Fruit fly (Drosophila melanogaster) Kc167 (cell line): ENCODE measurements around the gene dlp.

Experiments
- Myc ChIP-seq: fragments of >200 bp; optimal IDR thresholded peaks from 2 replicates; lab custom pipeline; 2017; ENCODE audit warnings: missing external identifiers
- Sin3A ChIP-seq: fragments of >200 bp; optimal IDR thresholded peaks from 2 replicates; lab custom pipeline; 2018; ENCODE audit warnings: missing external identifiers
- h ChIP-seq: fragments of >200 bp; optimal IDR thresholded peaks from 3 replicates; lab custom pipeline; 2018; ENCODE audit warnings: missing external identifiers
- insv ChIP-seq: fragments of >200 bp; optimal IDR thresholded peaks from 3 replicates; lab custom pipeline; 2018; ENCODE audit warnings: missing external identifiers
- psq ChIP-seq: fragments of >200 bp; optimal IDR thresholded peaks from 2 replicates; lab custom pipeline; 2017; ENCODE audit warnings: missing external identifiers
- ttk ChIP-seq: sonication (Bioruptor generic); optimal IDR thresholded peaks from 2 replicates; lab custom pipeline; 2017; ENCODE audit warnings: missing external identifiers

dlp gene

DNA sequence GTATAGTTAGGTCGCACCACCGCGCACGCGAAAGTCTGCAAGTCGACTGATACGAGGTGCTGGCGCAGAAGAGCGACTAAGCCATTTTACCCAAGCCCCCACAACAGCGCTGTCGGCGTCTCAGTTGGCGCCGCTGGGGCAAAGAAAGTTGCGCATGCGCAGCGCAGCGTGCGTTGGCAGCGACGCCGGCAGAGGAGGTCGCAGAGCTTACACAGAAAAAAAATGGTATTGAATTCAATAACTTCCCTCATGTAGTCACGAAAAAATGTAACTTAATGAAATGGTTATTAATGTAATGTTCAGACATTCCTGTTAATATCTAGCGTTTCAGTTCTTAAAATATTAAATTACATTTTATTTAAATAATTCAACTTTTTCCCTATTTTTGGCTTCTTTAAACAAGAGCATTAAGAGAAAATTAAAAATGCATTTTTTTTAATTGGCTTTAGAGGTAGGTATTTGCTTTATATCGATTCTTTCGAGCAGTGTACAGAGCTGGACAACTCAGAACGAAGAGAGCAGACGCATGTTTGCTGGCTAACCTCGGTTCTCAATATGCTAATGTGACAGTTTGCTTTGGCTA, 45.8 kb downstream of the dlp start, which contains the start of gene CG4914:
TSS of gene CG4914 (minus strand) at position 51 of the 583 bp plus-strand sequence.
- TF ChIP-seq ttk (lab: Kevin White, UChicago), result no peak
- no peak for TF ChIP-seq psq (lab: Kevin White, UChicago)
- TF ChIP-seq Myc, result no peak
- no peak for TF ChIP-seq h (lab: Kevin White, UChicago)
- TF ChIP-seq Sin3A (lab: Kevin White, UChicago), result no peak

DNA sequence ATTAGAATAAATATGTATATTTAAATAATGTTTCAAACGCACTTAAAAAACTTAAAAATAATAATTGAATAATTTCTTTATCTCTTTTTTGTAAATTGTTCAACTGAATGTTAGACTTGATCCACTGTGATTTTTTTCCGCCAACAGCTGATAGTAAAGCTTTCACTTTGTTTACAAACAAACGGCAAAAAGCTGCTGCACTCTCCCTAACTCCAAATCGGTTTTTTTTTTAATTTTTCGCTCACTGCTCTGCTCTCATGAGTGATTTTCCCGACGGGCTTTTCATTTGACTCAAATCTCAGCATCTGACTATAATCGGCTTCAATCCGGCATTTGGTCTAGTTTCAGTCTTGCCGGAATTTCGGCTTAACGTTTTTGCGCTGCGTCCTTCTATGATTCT, 49.1 kb downstream of the dlp start:
- no peak for TF ChIP-seq Myc
- no peak for TF ChIP-seq insv
- no peak for TF ChIP-seq Sin3A (lab: Kevin White, UChicago)
- TF ChIP-seq h (lab: Kevin White, UChicago), result no peak
- no peak for TF ChIP-seq psq (lab: Kevin White, UChicago)
- TF ChIP-seq ttk (lab: Kevin White, UChicago), result no peak

DNA sequence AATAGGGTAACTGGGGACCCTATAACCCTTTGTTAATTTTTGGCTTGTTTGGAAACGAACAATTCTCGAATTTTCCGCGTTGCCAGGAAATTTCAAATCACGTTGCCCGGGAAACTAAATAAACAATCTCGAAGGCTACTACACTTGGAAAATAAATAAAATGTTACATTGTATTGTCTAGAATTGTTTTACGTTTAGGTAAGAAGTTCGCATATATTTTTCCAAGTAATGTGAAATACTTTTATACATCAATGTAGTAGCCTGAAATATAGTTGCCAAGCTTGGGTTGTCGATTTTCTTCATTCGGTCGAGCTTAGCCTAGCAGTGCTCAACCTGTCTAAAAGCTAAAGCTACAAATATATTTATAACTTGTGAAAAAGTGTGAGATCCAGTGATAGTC, 52.1 kb downstream of the dlp start, which contains the start of gene Dnaaf6:
TSS of gene Dnaaf6 (plus strand) at position 301 of the 400 bp plus-strand sequence.
- no peak for TF ChIP-seq insv
- TF ChIP-seq ttk (lab: Kevin White, UChicago), result no peak
- no peak for TF ChIP-seq Myc
- no peak for TF ChIP-seq psq (lab: Kevin White, UChicago)
- no peak for TF ChIP-seq h (lab: Kevin White, UChicago)
- TF ChIP-seq Sin3A (lab: Kevin White, UChicago), result no peak

DNA sequence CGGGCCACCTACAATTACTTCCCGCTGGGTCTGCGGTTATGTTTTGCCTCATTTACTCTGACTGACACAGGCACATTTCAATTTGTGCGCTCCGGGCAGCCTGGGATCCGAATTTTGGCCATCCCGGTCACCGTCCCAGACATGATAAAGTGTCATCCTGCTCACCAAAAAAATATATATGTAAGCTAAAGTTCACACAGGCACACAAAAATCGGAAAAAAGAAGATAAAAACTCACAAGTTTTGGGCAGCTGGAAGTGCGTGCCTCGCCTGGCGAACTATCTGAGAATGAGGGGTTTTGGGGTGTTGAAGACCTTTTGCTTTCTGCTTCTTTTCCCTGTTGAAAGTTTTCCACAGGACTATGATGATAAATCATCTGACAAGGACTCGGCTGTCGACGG, 53.9 kb downstream of the dlp start:
- TF ChIP-seq Myc (no peak), h (lab: Kevin White, UChicago) (no peak), ttk (lab: Kevin White, UChicago) (no peak), Sin3A (lab: Kevin White, UChicago) (no peak), psq (lab: Kevin White, UChicago) (no peak), insv (no peak)

DNA sequence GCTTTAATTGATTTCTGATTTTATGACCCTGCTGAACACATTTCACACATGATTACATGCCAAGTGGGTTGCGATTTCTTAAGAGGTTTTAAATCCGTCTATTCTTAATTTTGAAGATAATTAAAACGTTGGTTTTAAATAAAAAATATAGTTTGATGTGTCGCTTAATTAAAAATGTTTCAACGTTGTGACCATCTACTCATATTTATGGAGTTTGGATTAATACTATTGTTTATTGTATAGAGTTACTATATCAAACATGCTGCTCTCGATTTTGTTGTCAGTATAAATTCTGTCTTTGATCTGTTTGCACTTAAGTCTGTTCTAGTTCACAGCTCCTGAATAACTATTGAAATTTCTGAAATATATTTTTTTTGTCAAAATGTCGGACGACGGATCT, 58.6 kb downstream of the dlp start, which contains the start of gene gdrd:
TSS of gene gdrd (plus strand) at position 301 of the 400 bp plus-strand sequence.
- TF ChIP-seq psq (lab: Kevin White, UChicago) (no peak), Sin3A (lab: Kevin White, UChicago) (no peak), Myc (no peak), ttk (lab: Kevin White, UChicago) (no peak), h (lab: Kevin White, UChicago) (no peak), insv (no peak)

DNA sequence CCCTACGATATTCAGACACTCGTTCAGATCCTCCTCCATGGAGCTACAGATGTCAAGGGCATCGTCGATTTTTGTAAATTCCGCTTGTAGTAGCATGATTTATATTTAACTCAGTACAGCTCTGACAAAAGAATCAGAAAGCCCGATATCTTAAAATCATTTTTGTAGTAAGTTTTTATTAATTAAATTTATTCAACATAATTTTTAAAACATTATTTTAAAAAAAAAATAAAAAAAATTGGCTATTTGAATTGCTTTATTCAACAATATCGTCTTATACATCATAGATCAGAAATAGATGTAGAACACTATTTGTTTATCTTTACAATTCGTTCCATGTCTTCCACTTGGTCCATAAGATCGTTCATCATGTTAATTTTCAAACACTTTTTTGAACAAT, 64.6 kb downstream of the dlp start, which contains the start of gene CG13474:
TSS of gene CG13474 (minus strand) at position 101 of the 400 bp plus-strand sequence.
- TF ChIP-seq ttk (lab: Kevin White, UChicago), result no peak
- TF ChIP-seq Myc, result no peak
- TF ChIP-seq Sin3A (lab: Kevin White, UChicago), result no peak
- no peak for TF ChIP-seq h (lab: Kevin White, UChicago)
- no peak for TF ChIP-seq insv

DNA sequence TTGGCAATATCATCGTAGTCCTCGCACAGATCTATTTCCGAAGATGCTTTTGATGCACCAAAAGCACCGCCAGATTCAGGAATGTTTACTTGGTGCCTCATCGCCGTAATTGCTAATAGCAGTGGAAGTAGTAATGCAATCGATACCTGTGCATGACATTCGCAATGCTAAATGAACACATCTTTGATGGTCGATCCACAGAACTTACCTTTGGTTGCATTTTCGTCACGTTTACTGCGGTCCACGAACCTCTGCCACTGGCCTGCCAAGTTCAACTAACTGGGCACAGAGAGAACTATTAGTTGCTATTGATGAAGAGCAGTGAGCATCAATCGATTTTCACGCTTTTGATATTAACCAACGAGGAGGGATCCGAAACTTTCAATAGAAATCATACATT, 69.2 kb downstream of the dlp start, which contains the start of gene CG17177:
TSS of gene CG17177 (minus strand) at position 101 of the 400 bp plus-strand sequence.
- TF ChIP-seq psq (lab: Kevin White, UChicago), result no peak
- TF ChIP-seq Sin3A (lab: Kevin White, UChicago), result no peak
- TF ChIP-seq insv, result no peak
- no peak for TF ChIP-seq Myc
- TF ChIP-seq h (lab: Kevin White, UChicago), result no peak
- TF ChIP-seq ttk (lab: Kevin White, UChicago), result no peak

DNA sequence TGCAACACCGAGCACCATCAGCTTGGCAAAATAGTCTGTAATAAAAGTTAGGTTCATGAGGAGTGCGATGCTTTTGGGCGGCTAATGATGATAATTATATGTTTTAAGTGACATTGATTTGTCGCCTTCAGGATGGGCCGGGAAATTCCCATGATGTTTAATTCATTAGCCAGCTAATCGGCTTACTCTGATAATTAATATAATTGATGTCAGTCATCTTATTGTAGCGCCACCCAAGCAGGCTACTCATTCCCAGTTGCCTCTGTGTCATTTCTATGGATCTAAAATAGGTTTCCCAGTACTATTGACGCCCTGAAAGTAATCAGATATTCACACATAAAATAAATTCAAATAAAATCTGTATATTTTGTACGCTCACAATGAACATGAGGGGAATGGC, 72.8 kb downstream of the dlp start, which contains the start of gene CG13476:
TSS of gene CG13476 (plus strand) at position 301 of the 400 bp plus-strand sequence.
- TF ChIP-seq Myc (no peak), h (lab: Kevin White, UChicago) (no peak), psq (lab: Kevin White, UChicago) (no peak), insv (no peak), Sin3A (lab: Kevin White, UChicago) (no peak), ttk (lab: Kevin White, UChicago) (no peak)

DNA sequence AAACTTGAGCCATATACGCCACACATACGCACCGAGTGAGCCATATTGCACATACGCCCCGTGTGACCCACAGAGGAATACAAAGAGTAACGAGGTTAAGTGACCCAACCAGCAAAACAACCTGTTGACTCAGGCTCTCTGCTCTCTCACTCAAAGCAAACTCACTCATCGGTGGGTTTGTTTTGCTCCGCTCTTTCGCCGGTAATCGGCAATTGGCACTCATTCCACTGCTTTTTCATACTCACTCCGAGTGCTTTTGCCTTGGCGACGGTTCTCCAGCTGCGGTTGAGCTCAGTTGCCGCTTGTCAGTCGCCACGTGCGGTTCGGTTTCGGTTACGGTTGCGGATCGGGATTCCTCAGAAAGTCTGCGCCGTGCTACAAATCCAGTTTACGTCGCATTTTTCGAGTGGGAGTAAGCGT, 74.1 kb downstream of the dlp start:
- TF ChIP-seq psq (lab: Kevin White, UChicago), result no peak
- no peak for TF ChIP-seq h (lab: Kevin White, UChicago)
- TF ChIP-seq Myc, result no peak
- TF ChIP-seq ttk (lab: Kevin White, UChicago), result no peak
- no peak for TF ChIP-seq Sin3A (lab: Kevin White, UChicago)
- no peak for TF ChIP-seq insv

DNA sequence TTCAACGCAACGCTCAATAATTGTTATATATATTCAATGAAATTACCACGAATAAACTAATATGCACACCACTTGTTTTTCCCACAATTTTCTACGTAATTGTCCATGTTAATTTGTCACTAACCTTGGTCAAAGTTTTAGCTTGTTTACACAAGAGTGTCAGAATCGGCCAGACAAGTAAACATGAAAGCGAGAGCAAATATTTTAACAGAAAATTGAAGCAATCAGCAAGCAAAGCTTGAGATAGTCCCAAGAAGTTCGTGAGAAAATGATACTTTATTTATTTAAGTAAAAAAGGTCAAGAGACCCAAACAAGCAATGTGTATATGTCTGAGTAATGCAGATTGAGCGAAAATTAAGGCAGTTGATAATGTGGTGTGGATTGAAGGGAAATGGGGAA, 75.7 kb downstream of the dlp start:
- no peak for TF ChIP-seq Sin3A (lab: Kevin White, UChicago)
- no peak for TF ChIP-seq psq (lab: Kevin White, UChicago)
- no peak for TF ChIP-seq h (lab: Kevin White, UChicago)
- TF ChIP-seq Myc, result no peak
- TF ChIP-seq ttk (lab: Kevin White, UChicago), result no peak
- TF ChIP-seq insv, result no peak

DNA sequence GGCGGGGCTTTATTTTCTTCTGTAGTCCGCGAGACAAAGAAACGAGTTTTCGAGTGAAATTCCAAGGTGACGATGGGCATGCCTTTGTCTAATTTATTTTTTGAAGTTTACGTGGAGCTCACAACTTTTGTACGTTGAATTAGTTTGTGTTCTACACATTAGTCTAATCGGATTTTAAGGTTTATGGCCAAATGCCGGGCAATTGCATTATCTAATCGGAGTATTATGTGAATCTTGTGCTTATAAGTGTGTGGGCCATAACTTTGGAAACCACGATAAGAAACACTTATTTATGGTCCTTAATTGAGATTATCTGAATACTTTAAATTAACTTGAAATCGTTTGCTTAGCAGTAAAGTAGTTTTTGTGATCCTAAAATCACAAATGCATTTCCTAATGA, 80.4 kb downstream of the dlp start:
- no peak for TF ChIP-seq ttk (lab: Kevin White, UChicago)
- TF ChIP-seq psq (lab: Kevin White, UChicago), result no peak
- no peak for TF ChIP-seq Myc
- TF ChIP-seq insv, result no peak
- no peak for TF ChIP-seq h (lab: Kevin White, UChicago)
- TF ChIP-seq Sin3A (lab: Kevin White, UChicago), result no peak
